Worm (Caenorhabditis elegans): ENCODE measurements around the gene mnk-1.

Gene mnk-1

ce11 chrII:10587742-10588141 lies 32.9 kb upstream of the mnk-1 start, which contains the start of gene crn-3:
crn-3 (plus strand) TSS chrII:10588042.
- no peak for TF ChIP-seq cog-1 (tag; optimal IDR thresholded peaks at IDR 0.05)
- TF ChIP-seq klf-2 (GFP tag; conservative IDR thresholded peaks at IDR 0.05) = no peak
- no peak for TF ChIP-seq ztf-23 (GFP tag; IDR thresholded peaks at IDR 0.05)
- no peak for TF ChIP-seq ztf-29 (GFP tag; IDR thresholded peaks at IDR 0.05)
- no peak for TF ChIP-seq ref-1 (GFP tag; conservative IDR thresholded peaks at IDR 0.05)
- no peak for TF ChIP-seq med-1 (GFP tag; optimal IDR thresholded peaks at IDR 0.05; ENCODE audit: insufficient read depth)

- TF ChIP-seq med-1 (GFP tag; optimal IDR thresholded peaks at IDR 0.05; ENCODE audit: insufficient read depth) (no peak), ref-1 (GFP tag; conservative IDR thresholded peaks at IDR 0.05) (no peak), ztf-23 (GFP tag; IDR thresholded peaks at IDR 0.05) (no peak), flt-1 (GFP tag; IDR thresholded peaks at IDR 0.05) (no peak), cog-1 (tag; optimal IDR thresholded peaks at IDR 0.05) (no peak), T22C8.4 (GFP tag; IDR thresholded peaks at IDR 0.05) (no peak), klf-2 (GFP tag; conservative IDR thresholded peaks at IDR 0.05) (no peak), tab-1 (GFP tag; IDR thresholded peaks at IDR 0.05) (no peak), ztf-29 (GFP tag; IDR thresholded peaks at IDR 0.05) (no peak)
Measured at ce11 chrII:10584036-10584435, 29.2 kb upstream of the mnk-1 start, which contains the start of gene algn-9. algn-9 (plus strand) TSS chrII:10584336.

- TF ChIP-seq med-1 (GFP tag; optimal IDR thresholded peaks at IDR 0.05; ENCODE audit: insufficient read depth) (no peak), ref-1 (GFP tag; conservative IDR thresholded peaks at IDR 0.05) (no peak), tab-1 (GFP tag; IDR thresholded peaks at IDR 0.05) (no peak), klf-2 (GFP tag; conservative IDR thresholded peaks at IDR 0.05) (no peak), flt-1 (GFP tag; IDR thresholded peaks at IDR 0.05) (no peak), ztf-29 (GFP tag; IDR thresholded peaks at IDR 0.05) (no peak), ztf-23 (GFP tag; IDR thresholded peaks at IDR 0.05) (no peak), T22C8.4 (GFP tag; IDR thresholded peaks at IDR 0.05) (no peak), cog-1 (tag; optimal IDR thresholded peaks at IDR 0.05) (no peak)
Measured at ce11 chrII:10582318-10582717, 27.5 kb upstream of the mnk-1 start, which contains the start of gene mrps-22. mrps-22 (plus strand) TSS chrII:10582618.

ce11 chrII:10580833-10581232 lies 26.0 kb upstream of the mnk-1 start, which contains the start of gene dap-3:
dap-3 (plus strand) TSS chrII:10581133.
- TF ChIP-seq ref-1 (GFP tag; conservative IDR thresholded peaks at IDR 0.05) (no peak), klf-2 (GFP tag; conservative IDR thresholded peaks at IDR 0.05) (no peak), flt-1 (GFP tag; IDR thresholded peaks at IDR 0.05) (no peak), T22C8.4 (GFP tag; IDR thresholded peaks at IDR 0.05) (no peak), ztf-29 (GFP tag; IDR thresholded peaks at IDR 0.05) (no peak), tab-1 (GFP tag; IDR thresholded peaks at IDR 0.05) (no peak), ztf-23 (GFP tag; IDR thresholded peaks at IDR 0.05) (no peak), med-1 (GFP tag; optimal IDR thresholded peaks at IDR 0.05; ENCODE audit: insufficient read depth) (no peak), cog-1 (tag; optimal IDR thresholded peaks at IDR 0.05) (no peak)

ce11 chrII:10579655-10580054 lies 24.8 kb upstream of the mnk-1 start, which contains the start of gene dohh-1:
dohh-1 (plus strand) TSS chrII:10579955.
- TF ChIP-seq cog-1 (tag; optimal IDR thresholded peaks at IDR 0.05) = no peak
- TF ChIP-seq ztf-29 (GFP tag; IDR thresholded peaks at IDR 0.05) = no peak
- no peak for TF ChIP-seq ref-1 (GFP tag; conservative IDR thresholded peaks at IDR 0.05)
- no peak for TF ChIP-seq tab-1 (GFP tag; IDR thresholded peaks at IDR 0.05)
- TF ChIP-seq flt-1 (GFP tag; IDR thresholded peaks at IDR 0.05) = no peak
- no peak for TF ChIP-seq ztf-23 (GFP tag; IDR thresholded peaks at IDR 0.05)
- TF ChIP-seq T22C8.4 (GFP tag; IDR thresholded peaks at IDR 0.05) = no peak
- TF ChIP-seq klf-2 (GFP tag; conservative IDR thresholded peaks at IDR 0.05) = no peak
- TF ChIP-seq med-1 (GFP tag; optimal IDR thresholded peaks at IDR 0.05; ENCODE audit: insufficient read depth) = no peak

ce11 chrII:10578843-10579430 lies 24.1 kb upstream of the mnk-1 start, which contains the start of gene rpb-6:
rpb-6 (plus strand) TSS chrII:10579380.
- TF ChIP-seq ztf-23 (GFP tag; IDR thresholded peaks at IDR 0.05) (no peak), med-1 (GFP tag; optimal IDR thresholded peaks at IDR 0.05; ENCODE audit: insufficient read depth) (no peak), flt-1 (GFP tag; IDR thresholded peaks at IDR 0.05) (no peak), T22C8.4 (GFP tag; IDR thresholded peaks at IDR 0.05) (no peak), ref-1 (GFP tag; conservative IDR thresholded peaks at IDR 0.05) (no peak), tab-1 (GFP tag; IDR thresholded peaks at IDR 0.05) (no peak), klf-2 (GFP tag; conservative IDR thresholded peaks at IDR 0.05) (no peak), cog-1 (tag; optimal IDR thresholded peaks at IDR 0.05) (no peak), ztf-29 (GFP tag; IDR thresholded peaks at IDR 0.05) (no peak)

- TF ChIP-seq med-1 (GFP tag; optimal IDR thresholded peaks at IDR 0.05; ENCODE audit: insufficient read depth) (no peak), flt-1 (GFP tag; IDR thresholded peaks at IDR 0.05) (no peak), klf-2 (GFP tag; conservative IDR thresholded peaks at IDR 0.05) (no peak), ref-1 (GFP tag; conservative IDR thresholded peaks at IDR 0.05) (no peak), ztf-23 (GFP tag; IDR thresholded peaks at IDR 0.05) (no peak), tab-1 (GFP tag; IDR thresholded peaks at IDR 0.05) (no peak), T22C8.4 (GFP tag; IDR thresholded peaks at IDR 0.05) (no peak), cog-1 (tag; optimal IDR thresholded peaks at IDR 0.05) (no peak), ztf-29 (GFP tag; IDR thresholded peaks at IDR 0.05) (no peak)
Measured at ce11 chrII:10574177-10574576, 19.3 kb upstream of the mnk-1 start.

ce11 chrII:10571967-10572366 lies 17.1 kb upstream of the mnk-1 start, which contains the start of gene C06A1.3:
C06A1.3 (plus strand) TSS chrII:10572267.
- TF ChIP-seq ref-1 (GFP tag; conservative IDR thresholded peaks at IDR 0.05) = no peak
- TF ChIP-seq med-1 (GFP tag; optimal IDR thresholded peaks at IDR 0.05; ENCODE audit: insufficient read depth) = no peak
- no peak for TF ChIP-seq flt-1 (GFP tag; IDR thresholded peaks at IDR 0.05)
- TF ChIP-seq ztf-29 (GFP tag; IDR thresholded peaks at IDR 0.05) = no peak
- TF ChIP-seq tab-1 (GFP tag; IDR thresholded peaks at IDR 0.05) = no peak
- no peak for TF ChIP-seq klf-2 (GFP tag; conservative IDR thresholded peaks at IDR 0.05)
- no peak for TF ChIP-seq T22C8.4 (GFP tag; IDR thresholded peaks at IDR 0.05)
- no peak for TF ChIP-seq cog-1 (tag; optimal IDR thresholded peaks at IDR 0.05)
- TF ChIP-seq ztf-23 (GFP tag; IDR thresholded peaks at IDR 0.05) = no peak

ce11 chrII:10570302-10570701 lies 15.5 kb upstream of the mnk-1 start, which contains the start of gene txt-13:
txt-13 (plus strand) TSS chrII:10570602.
- TF ChIP-seq tab-1 (GFP tag; IDR thresholded peaks at IDR 0.05) = no peak
- TF ChIP-seq flt-1 (GFP tag; IDR thresholded peaks at IDR 0.05) = no peak
- no peak for TF ChIP-seq ztf-23 (GFP tag; IDR thresholded peaks at IDR 0.05)
- TF ChIP-seq cog-1 (tag; optimal IDR thresholded peaks at IDR 0.05) = no peak
- no peak for TF ChIP-seq ztf-29 (GFP tag; IDR thresholded peaks at IDR 0.05)
- no peak for TF ChIP-seq klf-2 (GFP tag; conservative IDR thresholded peaks at IDR 0.05)
- no peak for TF ChIP-seq ref-1 (GFP tag; conservative IDR thresholded peaks at IDR 0.05)
- no peak for TF ChIP-seq med-1 (GFP tag; optimal IDR thresholded peaks at IDR 0.05; ENCODE audit: insufficient read depth)
- TF ChIP-seq T22C8.4 (GFP tag; IDR thresholded peaks at IDR 0.05) = no peak

All from whole organism, midembryonic.